Fruit fly (Drosophila melanogaster): ENCODE results near the gene CG6321.

DNA sequence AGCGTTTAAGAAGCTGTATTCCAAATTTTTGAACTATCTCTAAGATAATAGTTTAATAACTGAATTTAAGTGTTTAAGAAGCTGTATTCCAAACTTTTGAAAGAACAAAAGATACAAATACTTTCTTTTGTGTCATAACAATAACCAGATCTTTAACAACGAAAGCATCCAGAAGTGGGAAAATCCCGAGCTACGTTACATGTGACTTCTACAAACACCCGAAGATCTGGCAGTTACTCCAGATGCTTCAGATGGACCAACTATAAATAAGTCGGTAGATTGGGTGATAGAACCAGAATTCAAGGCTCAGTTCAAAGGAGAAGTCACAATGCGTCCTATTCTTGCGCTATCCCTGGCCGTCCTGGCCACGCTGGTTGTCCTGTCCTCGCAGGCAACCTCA lies 46.9 kb upstream of the CG6321 start, which contains the start of gene CG12522:
- TF ChIP-seq CG13204 (GFP tag; optimal IDR thresholded peaks at IDR 0.05): no peak
- TF ChIP-seq Pif1B (GFP tag; optimal IDR thresholded peaks at IDR 0.05): no peak
- no peak for TF ChIP-seq EcR (GFP tag; optimal IDR thresholded peaks at IDR 0.05)
- TF ChIP-seq CG14655 (GFP tag; optimal IDR thresholded peaks at IDR 0.05): no peak
